Worm (Caenorhabditis elegans) whole organism, early embryonic: ENCODE data around the gene acp-2.

Experiments
- ama-1 ChIP-seq: fragments of 150-350 bp; optimal IDR thresholded peaks from 2 replicates; lab custom pipeline; 2014
- scrt-1 ChIP-seq: fragments of 200-800 bp; sonication (Bioruptor generic); IDR thresholded peaks from 2 replicates; pipeline ENCODE4 v1.3.6; 2022; ENCODE audit warnings: missing genetic modification characterization, missing compliant biosample characterization

DNA sequence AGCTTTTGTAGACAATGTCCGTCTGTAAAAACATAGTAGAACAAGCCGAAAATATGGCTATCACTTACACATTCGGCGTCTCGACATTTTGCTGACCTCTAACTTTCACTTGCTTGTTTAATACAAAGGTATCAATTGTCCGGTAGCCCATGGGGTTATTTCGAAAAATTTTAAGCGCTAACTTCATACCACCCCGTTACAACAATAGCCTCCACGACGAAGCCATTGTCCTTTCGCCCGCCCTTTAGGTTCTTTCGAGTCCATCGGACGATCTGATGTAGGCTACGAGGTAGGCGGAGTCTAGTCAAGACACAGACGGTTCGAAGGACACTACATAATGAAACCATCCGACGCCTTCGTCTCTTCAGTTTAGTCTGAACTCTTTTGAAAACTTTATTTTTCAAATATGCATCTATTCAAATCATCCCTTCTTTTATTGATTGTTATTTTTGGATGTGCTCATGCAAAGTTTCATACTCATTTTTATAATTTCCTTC, 7.0 kb upstream of the acp-2 start, which contains the start of gene lips-10:
- TF ChIP-seq ama-1 (lab: Kevin White, UChicago): no peak
- TF ChIP-seq scrt-1: no peak
